Fruit fly (Drosophila melanogaster): Measurements from ENCODE around the gene tHMG2.

Gene tHMG2

dm6 chr3R:22503630-22504029 lies 10.9 kb downstream of the tHMG2 start:
- TF ChIP-seq CG9932 (GFP tag; IDR thresholded peaks at IDR 0.05) (peak; percentile 41; the same call in 1 of the 2 replicates), Dip3 (GFP tag; optimal IDR thresholded peaks at IDR 0.05) (no peak), Fer3 (tag; optimal IDR thresholded peaks at IDR 0.05) (peak; percentile 17), btn (GFP tag; optimal IDR thresholded peaks at IDR 0.05) (no peak), ranshi (GFP tag; IDR thresholded peaks at IDR 0.05) (no peak), scrt (GFP tag; optimal IDR thresholded peaks at IDR 0.05) (peak; percentile 16), CG8290 (GFP tag; optimal IDR thresholded peaks at IDR 0.05) (no peak), CG8290 (tag; optimal IDR thresholded peaks at IDR 0.05) (peak in 1 of 2 experiments; percentile 65), CG8765 (GFP tag; IDR thresholded peaks at IDR 0.05) (no peak), wdn (GFP tag; IDR thresholded peaks at IDR 0.05) (no peak), CG17359 (tag; optimal IDR thresholded peaks at IDR 0.05) (peak; percentile 7), hbn (GFP tag; IDR thresholded peaks at IDR 0.05; ENCODE audit: partially characterized antibody) (no peak), CG18599 (GFP tag; optimal IDR thresholded peaks at IDR 0.05) (peak; percentile 76), CG10543 (GFP tag; optimal IDR thresholded peaks at IDR 0.05) (no peak), Lim3 (GFP tag; IDR thresholded peaks at IDR 0.05) (no peak), CG15514 (GFP tag; optimal IDR thresholded peaks at IDR 0.05) (peak; percentile 17), CG6854 (GFP tag; optimal IDR thresholded peaks at IDR 0.05) (no peak), ab (GFP tag; optimal IDR thresholded peaks at IDR 0.05) (no peak), Meics (GFP tag; optimal IDR thresholded peaks at IDR 0.05) (peak; percentile 56), Dad (GFP tag; optimal IDR thresholded peaks at IDR 0.05) (no peak), sob (GFP tag; IDR thresholded peaks at IDR 0.05) (peak; percentile 49; the same call in 1 of the 2 replicates), CG2120 (GFP tag; optimal IDR thresholded peaks at IDR 0.05) (peak; percentile 58), mirr (GFP tag; optimal IDR thresholded peaks at IDR 0.05) (no peak), Fer1 (GFP tag; optimal IDR thresholded peaks at IDR 0.05) (peak; percentile 49), fu2 (GFP tag; optimal IDR thresholded peaks at IDR 0.05) (no peak), CG10654 (GFP tag; optimal IDR thresholded peaks at IDR 0.05) (no peak), tin (GFP tag; optimal IDR thresholded peaks at IDR 0.05) (no peak), ind (GFP tag; optimal IDR thresholded peaks at IDR 0.05) (peak; percentile 15), NfI (GFP tag; optimal IDR thresholded peaks at IDR 0.05) (peak; percentile 12), prd (optimal IDR thresholded peaks at IDR 0.05) (no peak), prd (GFP tag; IDR thresholded peaks at IDR 0.05) (peak; percentile 40; the same call in 1 of the 3 replicates), otp (GFP tag; IDR thresholded peaks at IDR 0.05) (no peak), Bteb2 (GFP tag; optimal IDR thresholded peaks at IDR 0.05) (no peak), CG3281 (GFP tag; optimal IDR thresholded peaks at IDR 0.05) (peak; percentile 22), CG15269 (tag; optimal IDR thresholded peaks at IDR 0.05) (peak; percentile 19), PHDP (tag; optimal IDR thresholded peaks at IDR 0.05) (peak; percentile 24), CG13894 (tag; optimal IDR thresholded peaks at IDR 0.05) (peak; percentile 48), Pdp1 (GFP tag; optimal IDR thresholded peaks at IDR 0.05) (no peak), CG10431 (GFP tag; optimal IDR thresholded peaks at IDR 0.05) (no peak), kay (GFP tag; optimal IDR thresholded peaks at IDR 0.05) (no peak), Hr78 (GFP tag; optimal IDR thresholded peaks at IDR 0.05) (no peak), CG4730 (GFP tag; IDR thresholded peaks at IDR 0.05) (0 out of 2 replicates have a peak, but pooled peaks have one; percentile 21), Rfx (GFP tag; IDR thresholded peaks at IDR 0.05) (peak; percentile 59), dysf (GFP tag; IDR thresholded peaks at IDR 0.05) (0 out of 3 replicates have a peak, but pooled peaks have one; percentile 26), org-1 (GFP tag; optimal IDR thresholded peaks at IDR 0.05) (no peak), CG17829 (tag; optimal IDR thresholded peaks at IDR 0.05) (no peak), HLH3B (GFP tag; IDR thresholded peaks at IDR 0.05) (no peak), Bdp1 (GFP tag; optimal IDR thresholded peaks at IDR 0.05) (no peak), CG32532 (GFP tag; IDR thresholded peaks at IDR 0.05) (0 out of 2 replicates have a peak, but pooled peaks have one; percentile 38), hkb (optimal IDR thresholded peaks at IDR 0.05) (no peak), hkb (GFP tag; IDR thresholded peaks at IDR 0.05) (no peak), CG2678 (tag; optimal IDR thresholded peaks at IDR 0.05) (peak; percentile 43)
